Fruit fly (Drosophila melanogaster) S2 (cell line): ENCODE data around the gene CG32437.

Experiments used
- CG8478 ChIP-seq: fragments of >200 bp; optimal IDR thresholded peaks from 2 replicates; lab custom pipeline; 2018
- CTCF ChIP-seq, 2 experiments: fragments of >200 bp; optimal IDR thresholded peaks; 2 replicates each; lab custom pipeline; 2018

DNA sequence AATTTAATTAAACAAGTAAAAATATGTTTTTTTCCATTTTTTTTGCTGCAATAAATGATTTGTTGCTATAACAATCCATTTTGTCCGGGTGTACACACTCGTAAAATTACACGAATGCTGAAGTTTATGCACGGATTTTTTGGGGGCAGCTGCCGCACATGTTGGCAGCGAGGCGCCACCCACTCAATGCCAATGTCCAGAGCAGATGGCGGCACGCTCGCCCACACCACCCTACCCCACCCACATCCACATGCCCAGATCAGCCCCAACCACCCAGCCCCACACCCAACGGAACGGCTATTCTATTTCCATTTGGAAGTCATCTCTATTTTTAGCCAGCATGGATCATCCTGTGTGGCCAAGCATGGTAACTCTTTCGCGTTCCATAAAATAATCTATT, 22.6 kb downstream of the CG32437 start:
- TF ChIP-seq CG8478 (lab: Kevin White, UChicago) (no peak), CTCF (optimal IDR thresholded peaks at IDR 0.05; lab: Kevin White, UChicago) (no peak)
